Fruit fly (Drosophila melanogaster) whole organism, embryonic: Measurements from ENCODE around the gene CG12147.
A peak's percentile ranks its signal among the peaks of the same experiment; 100 is the strongest.

ENCODE experiments used
- Adf1 ChIP-seq: fragments of 200-800 bp; sonication (Bioruptor generic); IDR thresholded peaks from 2 replicates; pipeline ENCODE4 v1.3.6; 2022; ENCODE audit warnings: missing biosample characterization, missing genetic modification characterization
- Atf-2 ChIP-seq: fragments of 200-800 bp; sonication (Bioruptor generic); optimal IDR thresholded peaks from 2 replicates; lab custom pipeline; 2016; ENCODE audit warnings: missing biosample characterization, missing genetic modification characterization
- B-H1 ChIP-seq: fragments of 200-800 bp; sonication (Bioruptor generic); IDR thresholded peaks from 3 replicates; pipeline ENCODE4 v1.3.6; 2022; ENCODE audit warnings: missing biosample characterization, missing genetic modification characterization
- CG10321 ChIP-seq: fragments of 200-800 bp; sonication (Bioruptor generic); IDR thresholded peaks from 2 replicates; pipeline ENCODE4 v1.3.6; 2022; ENCODE audit warnings: missing biosample characterization, missing genetic modification characterization
- CG10959 ChIP-seq: fragments of 200-800 bp; sonication (Bioruptor generic); IDR thresholded peaks from 2 replicates; pipeline ENCODE4 v1.3.6; 2022; ENCODE audit warnings: missing biosample characterization, missing genetic modification characterization
- CG11695 ChIP-seq: fragments of 200-800 bp; sonication (Bioruptor generic); IDR thresholded peaks from 3 replicates; pipeline ENCODE4 v1.3.6; 2022; ENCODE audit warnings: missing biosample characterization, missing genetic modification characterization
- CG11696 ChIP-seq: fragments of 200-800 bp; sonication (Bioruptor generic); IDR thresholded peaks from 2 replicates; pipeline ENCODE4 v1.3.6; 2022; ENCODE audit warnings: missing biosample characterization, missing genetic modification characterization
- CG12659 ChIP-seq: fragments of 200-800 bp; sonication (Bioruptor generic); optimal IDR thresholded peaks from 3 replicates; lab custom pipeline; 2017; ENCODE audit warnings: mild to moderate bottlenecking, missing biosample characterization, missing genetic modification reagents, missing genetic modification characterization
- CG12942 ChIP-seq: fragments of 200-800 bp; sonication (Bioruptor generic); optimal IDR thresholded peaks from 3 replicates; lab custom pipeline; 2016; ENCODE audit warnings: missing biosample characterization, missing genetic modification characterization
- CG13624 ChIP-seq: fragments of 200-800 bp; sonication (Bioruptor generic); optimal IDR thresholded peaks from 2 replicates; lab custom pipeline; 2016; ENCODE audit warnings: missing biosample characterization, missing genetic modification characterization
- CG13775 ChIP-seq: fragments of 200-800 bp; sonication (Bioruptor generic); optimal IDR thresholded peaks from 3 replicates; lab custom pipeline; 2017; ENCODE audit warnings: missing biosample characterization, mild to moderate bottlenecking, missing genetic modification characterization
- CG15269 ChIP-seq: fragments of 200-800 bp; sonication (Bioruptor generic); optimal IDR thresholded peaks from 2 replicates; lab custom pipeline; 2018; ENCODE audit warnings: missing biosample characterization, mild to moderate bottlenecking, missing genetic modification characterization, moderate library complexity
- CG15696 ChIP-seq: fragments of 200-800 bp; sonication (Bioruptor generic); optimal IDR thresholded peaks from 2 replicates; lab custom pipeline; 2019; ENCODE audit warnings: missing biosample characterization, mild to moderate bottlenecking, missing genetic modification characterization, moderate library complexity
- CG1603 ChIP-seq: fragments of 200-800 bp; sonication (Bioruptor generic); optimal IDR thresholded peaks from 2 replicates; lab custom pipeline; 2019; ENCODE audit warnings: missing biosample characterization, mild to moderate bottlenecking, missing genetic modification characterization, moderate library complexity
- CG17359 ChIP-seq: fragments of 200-800 bp; sonication (Bioruptor generic); optimal IDR thresholded peaks from 3 replicates; lab custom pipeline; 2018; ENCODE audit warnings: missing biosample characterization, mild to moderate bottlenecking, missing genetic modification characterization, moderate library complexity
- CG17385 ChIP-seq: fragments of 200-800 bp; sonication (Bioruptor generic); optimal IDR thresholded peaks from 3 replicates; lab custom pipeline; 2018; ENCODE audit warnings: missing biosample characterization, mild to moderate bottlenecking, missing genetic modification characterization
- CG32532 ChIP-seq: fragments of 200-800 bp; sonication (Bioruptor generic); IDR thresholded peaks from 2 replicates; pipeline ENCODE4 v1.3.6; 2022; ENCODE audit warnings: missing biosample characterization, missing genetic modification characterization
- CG34422 ChIP-seq: fragments of 200-800 bp; sonication (Bioruptor generic); IDR thresholded peaks from 3 replicates; pipeline ENCODE4 v1.3.6; 2022; ENCODE audit warnings: missing biosample characterization, missing genetic modification characterization
- CG5245 ChIP-seq: fragments of 200-800 bp; sonication (Bioruptor generic); optimal IDR thresholded peaks from 3 replicates; lab custom pipeline; 2016; ENCODE audit warnings: missing biosample characterization, missing genetic modification characterization
- CG8281 ChIP-seq: fragments of 200-800 bp; sonication (Bioruptor generic); optimal IDR thresholded peaks from 2 replicates; lab custom pipeline; 2018; ENCODE audit warnings: missing biosample characterization, mild to moderate bottlenecking, missing genetic modification characterization, moderate library complexity
- D19B ChIP-seq: fragments of 200-800 bp; sonication (Bioruptor generic); optimal IDR thresholded peaks from 2 replicates; lab custom pipeline; 2017; ENCODE audit warnings: missing biosample characterization, mild to moderate bottlenecking, missing genetic modification characterization
- Dad ChIP-seq: fragments of 200-800 bp; sonication (Bioruptor generic); optimal IDR thresholded peaks from 3 replicates; lab custom pipeline; 2016; ENCODE audit warnings: missing biosample characterization, missing genetic modification characterization
- Dip3 ChIP-seq: fragments of 200-800 bp; sonication (Bioruptor generic); optimal IDR thresholded peaks from 3 replicates; lab custom pipeline; 2016; ENCODE audit warnings: missing biosample characterization, missing genetic modification characterization
- E2f1 ChIP-seq: fragments of 200-800 bp; sonication (Bioruptor generic); IDR thresholded peaks from 2 replicates; pipeline ENCODE4 v1.3.6; 2022; ENCODE audit warnings: missing biosample characterization, missing genetic modification characterization
- Lim3 ChIP-seq: fragments of 200-800 bp; sonication (Bioruptor generic); IDR thresholded peaks from 2 replicates; pipeline ENCODE4 v1.3.6; 2022; ENCODE audit warnings: missing biosample characterization, missing genetic modification characterization
- Myb ChIP-seq: fragments of 200-800 bp; sonication (Bioruptor generic); optimal IDR thresholded peaks from 2 replicates; lab custom pipeline; 2016; ENCODE audit warnings: missing biosample characterization, missing genetic modification characterization
- PHDP ChIP-seq: fragments of 200-800 bp; sonication (Bioruptor generic); optimal IDR thresholded peaks from 3 replicates; lab custom pipeline; 2018; ENCODE audit warnings: missing biosample characterization, mild to moderate bottlenecking, missing genetic modification characterization, moderate library complexity
- Side ChIP-seq: fragments of 200-800 bp; sonication (Bioruptor generic); optimal IDR thresholded peaks from 2 replicates; lab custom pipeline; 2016; ENCODE audit warnings: missing biosample characterization, missing genetic modification characterization
- Sox102F ChIP-seq: fragments of 200-800 bp; sonication (Bioruptor generic); optimal IDR thresholded peaks from 2 replicates; lab custom pipeline; 2018; ENCODE audit warnings: missing biosample characterization, mild to moderate bottlenecking, missing genetic modification characterization, moderate library complexity
- Xrp1 ChIP-seq: fragments of 200-800 bp; sonication (Bioruptor generic); IDR thresholded peaks from 2 replicates; pipeline ENCODE4 v1.3.6; 2022; ENCODE audit warnings: missing biosample characterization, missing genetic modification characterization
- amos ChIP-seq: fragments of 200-800 bp; sonication (Bioruptor generic); IDR thresholded peaks from 2 replicates; pipeline ENCODE4 v1.3.6; 2022; ENCODE audit warnings: missing biosample characterization, missing genetic modification characterization; ENCODE audit not compliant: partially characterized antibody
- ato ChIP-seq: fragments of 200-800 bp; sonication (Bioruptor generic); IDR thresholded peaks from 2 replicates; pipeline ENCODE4 v1.3.6; 2022; ENCODE audit warnings: missing biosample characterization, missing genetic modification characterization; ENCODE audit not compliant: partially characterized antibody
- br ChIP-seq: fragments of >200 bp; optimal IDR thresholded peaks from 2 replicates; lab custom pipeline; 2017
- chm ChIP-seq: fragments of 200-800 bp; sonication (Bioruptor generic); IDR thresholded peaks from 2 replicates; pipeline ENCODE4 v1.3.6; 2022; ENCODE audit warnings: missing biosample characterization, missing genetic modification characterization
- crol ChIP-seq: fragments of 200-800 bp; sonication (Bioruptor generic); IDR thresholded peaks from 2 replicates; pipeline ENCODE4 v1.3.6; 2022; ENCODE audit warnings: missing biosample characterization, missing genetic modification characterization
- dati ChIP-seq: fragments of 200-800 bp; sonication (Bioruptor generic); IDR thresholded peaks from 2 replicates; pipeline ENCODE4 v1.3.6; 2022; ENCODE audit warnings: missing biosample characterization, missing genetic modification characterization
- dmrt99B ChIP-seq: fragments of 200-800 bp; sonication (Bioruptor generic); optimal IDR thresholded peaks from 2 replicates; lab custom pipeline; 2018; ENCODE audit warnings: missing biosample characterization, mild to moderate bottlenecking, missing genetic modification characterization, moderate library complexity
- gsb-n ChIP-seq: fragments of 200-800 bp; sonication (Bioruptor generic); optimal IDR thresholded peaks from 3 replicates; lab custom pipeline; 2018; ENCODE audit warnings: missing biosample characterization, mild to moderate bottlenecking, missing genetic modification characterization
- hkb ChIP-seq, 2 experiments: fragments of 200-800 bp in 1 of 2; fragments of >200 bp in 1 of 2; sonication (Bioruptor generic) in 1 of 2; IDR thresholded peaks in 1 of 2; optimal IDR thresholded peaks in 1 of 2; 2 replicates each; pipeline versions ENCODE4 v1.3.6 to Lab custom; 2017 to 2022; ENCODE audit warnings: missing biosample characterization in 1 of 2, missing genetic modification characterization in 1 of 2
- jing ChIP-seq: fragments of 200-800 bp; sonication (Bioruptor generic); optimal IDR thresholded peaks from 2 replicates; lab custom pipeline; 2018; ENCODE audit warnings: missing biosample characterization, mild to moderate bottlenecking, missing genetic modification characterization
- kah ChIP-seq: fragments of 200-800 bp; sonication (Bioruptor generic); optimal IDR thresholded peaks from 2 replicates; lab custom pipeline; 2018; ENCODE audit warnings: missing biosample characterization, mild to moderate bottlenecking, missing genetic modification characterization
- lmd ChIP-seq: fragments of 200-800 bp; sonication (Bioruptor generic); IDR thresholded peaks from 2 replicates; pipeline ENCODE4 v1.3.6; 2022; ENCODE audit warnings: missing biosample characterization, missing genetic modification characterization
- luna ChIP-seq: fragments of 200-800 bp; sonication (Bioruptor generic); optimal IDR thresholded peaks from 2 replicates; lab custom pipeline; 2016; ENCODE audit warnings: missing biosample characterization, missing genetic modification characterization
- odd ChIP-seq: fragments of 200-800 bp; sonication (Bioruptor generic); optimal IDR thresholded peaks from 2 replicates; lab custom pipeline; 2017; ENCODE audit warnings: missing biosample characterization, mild to moderate bottlenecking, missing genetic modification characterization
- pfk ChIP-seq: fragments of 200-800 bp; sonication (Bioruptor generic); optimal IDR thresholded peaks from 2 replicates; lab custom pipeline; 2018; ENCODE audit warnings: missing biosample characterization, mild to moderate bottlenecking, missing genetic modification characterization, moderate library complexity
- sc ChIP-seq, 3 experiments: fragments of >200 bp in 2 of 3; fragments of 200-800 bp in 1 of 3; sonication (Bioruptor generic) in 1 of 3; optimal IDR thresholded peaks; 2 replicates in 2 of 3; 3 replicates in 1 of 3; lab custom pipeline; 2017; ENCODE audit warnings: mild to moderate bottlenecking in 1 of 3, missing biosample characterization in 1 of 3, missing genetic modification characterization in 1 of 3, missing genetic modification reagents in 1 of 3
- slou ChIP-seq: fragments of 200-800 bp; sonication (Bioruptor generic); optimal IDR thresholded peaks from 3 replicates; lab custom pipeline; 2016; ENCODE audit warnings: missing biosample characterization, missing genetic modification characterization
- sr ChIP-seq: fragments of 200-800 bp; sonication (Bioruptor generic); IDR thresholded peaks from 3 replicates; pipeline ENCODE4 v1.3.6; 2022; ENCODE audit warnings: missing biosample characterization, missing genetic modification characterization
- tgo ChIP-seq: fragments of 200-800 bp; sonication (Bioruptor generic); IDR thresholded peaks from 3 replicates; pipeline ENCODE4 v1.3.6; 2022; ENCODE audit warnings: missing biosample characterization, missing genetic modification characterization
- toy ChIP-seq: fragments of 200-800 bp; sonication (Bioruptor generic); IDR thresholded peaks from 2 replicates; pipeline ENCODE4 v1.3.6; 2022; ENCODE audit warnings: missing biosample characterization, missing genetic modification characterization

Gene CG12147

dm6 chr3R:5470586-5471283, 43.7 kb upstream of the CG12147 start, which contains the start of the genes mRpL44 and Snr1 (continued):
- TF ChIP-seq amos (GFP tag; lab: Robert Waterston, UW) (no peak), CG10321 (GFP tag; lab: Robert Waterston, UW) (no peak), B-H1 (GFP tag; lab: Robert Waterston, UW) (no peak), CG13624 (GFP tag; lab: Kevin White, UChicago) (no peak), Myb (GFP tag; lab: Kevin White, UChicago) (no peak), CG15269 (tag; lab: Kevin White, UChicago) (no peak), odd (GFP tag; lab: Kevin White, UChicago) (no peak), CG13775 (peak; percentile 52), CG11696 (GFP tag; lab: Robert Waterston, UW) (no peak), Xrp1 (GFP tag; lab: Robert Waterston, UW) (peak; percentile 52; the same call in 1 of the 2 replicates), D19B (no peak), CG12659 (GFP tag; lab: Kevin White, UChicago) (peak; percentile 70), CG17359 (tag; lab: Kevin White, UChicago) (no peak), Adf1 (GFP tag; lab: Robert Waterston, UW) (no peak), CG5245 (GFP tag; lab: Kevin White, UChicago) (no peak), CG12942 (GFP tag; lab: Kevin White, UChicago) (peak; percentile 20), br (no peak), Atf-2 (GFP tag; lab: Kevin White, UChicago) (no peak), Dad (GFP tag; lab: Kevin White, UChicago) (no peak), chm (GFP tag; lab: Robert Waterston, UW) (no peak), luna (GFP tag; lab: Kevin White, UChicago) (no peak), slou (GFP tag; lab: Kevin White, UChicago) (no peak), jing (GFP tag; lab: Kevin White, UChicago) (no peak), Dip3 (GFP tag; lab: Kevin White, UChicago) (no peak), CG10959 (GFP tag; lab: Robert Waterston, UW) (no peak), CG17385 (GFP tag; lab: Kevin White, UChicago) (no peak), Lim3 (GFP tag; lab: Robert Waterston, UW) (no peak), tgo (GFP tag; lab: Robert Waterston, UW) (no peak), CG11695 (GFP tag; lab: Robert Waterston, UW) (no peak), toy (no peak), CG32532 (peak; percentile 27; the same call in 1 of the 2 replicates), sr (GFP tag; lab: Robert Waterston, UW) (peak; percentile 82), sc (optimal IDR thresholded peaks at IDR 0.05; lab: Kevin White, UChicago) (no peak), sc (GFP tag; optimal IDR thresholded peaks at IDR 0.05; lab: Kevin White, UChicago) (no peak), CG8281 (tag; lab: Kevin White, UChicago) (no peak), E2f1 (GFP tag; lab: Robert Waterston, UW) (peak; percentile 30; the same call in 1 of the 2 replicates), dmrt99B (tag; lab: Kevin White, UChicago) (no peak), Sox102F (GFP tag; lab: Kevin White, UChicago) (no peak), crol (GFP tag; lab: Robert Waterston, UW) (no peak), lmd (GFP tag; lab: Robert Waterston, UW) (no peak; the same call in 1 of the 2 replicates), CG15696 (peak; percentile 47), Side (GFP tag; lab: Kevin White, UChicago) (no peak), ato (GFP tag; lab: Robert Waterston, UW) (no peak), gsb-n (tag; lab: Kevin White, UChicago) (no peak), CG1603 (tag; lab: Kevin White, UChicago) (no peak), dati (GFP tag; lab: Robert Waterston, UW) (no peak), hkb (optimal IDR thresholded peaks at IDR 0.05; lab: Kevin White, UChicago) (no peak), hkb (GFP tag; IDR thresholded peaks at IDR 0.05; lab: Robert Waterston, UW) (no peak), PHDP (no peak), kah (GFP tag; lab: Kevin White, UChicago) (no peak), pfk (no peak), CG34422 (GFP tag; lab: Robert Waterston, UW) (peak; percentile 41; the same call in 1 of the 3 replicates)
